Fruit fly (Drosophila melanogaster) whole organism, embryonic: ENCODE results near the gene Psn.
A peak's percentile ranks its signal among the peaks of the same experiment; 100 is the strongest.

Experiments
- Atf6 ChIP-seq: fragments of 200-800 bp; sonication (Bioruptor generic); IDR thresholded peaks from 2 replicates; pipeline ENCODE4 v1.3.6; 2022; ENCODE audit warnings: missing biosample characterization, missing genetic modification characterization
- Blimp-1 ChIP-seq: fragments of 200-800 bp; sonication (Bioruptor generic); optimal IDR thresholded peaks from 3 replicates; lab custom pipeline; 2018; ENCODE audit warnings: missing biosample characterization, missing genetic modification characterization, mild to moderate bottlenecking, moderate library complexity, missing genetic modification reagents
- CG10147 ChIP-seq: fragments of 200-800 bp; sonication (Bioruptor generic); optimal IDR thresholded peaks from 2 replicates; lab custom pipeline; 2019; ENCODE audit warnings: missing biosample characterization, mild to moderate bottlenecking, missing genetic modification characterization, moderate library complexity
- CG10431 ChIP-seq: fragments of 200-800 bp; sonication (Bioruptor generic); optimal IDR thresholded peaks from 3 replicates; lab custom pipeline; 2018; ENCODE audit warnings: missing biosample characterization, mild to moderate bottlenecking, missing genetic modification characterization
- CG12071 ChIP-seq: fragments of 200-800 bp; sonication (Bioruptor generic); optimal IDR thresholded peaks from 3 replicates; lab custom pipeline; 2018; ENCODE audit warnings: missing biosample characterization, mild to moderate bottlenecking, missing genetic modification characterization
- CG12391 ChIP-seq: fragments of 200-800 bp; sonication (Bioruptor generic); optimal IDR thresholded peaks from 3 replicates; lab custom pipeline; 2018; ENCODE audit warnings: missing biosample characterization, mild to moderate bottlenecking, missing genetic modification characterization, moderate library complexity
- CG14014 ChIP-seq: fragments of 200-800 bp; sonication (Bioruptor generic); IDR thresholded peaks from 2 replicates; pipeline ENCODE4 v1.3.6; 2022; ENCODE audit warnings: missing biosample characterization, missing genetic modification characterization
- CG14965 ChIP-seq: fragments of 200-800 bp; sonication (Bioruptor generic); optimal IDR thresholded peaks from 2 replicates; lab custom pipeline; 2016; ENCODE audit warnings: missing biosample characterization, missing genetic modification characterization, borderline replicate concordance
- CG1647 ChIP-seq: fragments of 200-800 bp; sonication (Bioruptor generic); optimal IDR thresholded peaks from 3 replicates; lab custom pipeline; 2016; ENCODE audit warnings: missing biosample characterization, missing genetic modification characterization
- CG17328 ChIP-seq: fragments of 200-800 bp; sonication (Bioruptor generic); IDR thresholded peaks from 2 replicates; pipeline ENCODE4 v1.3.6; 2022; ENCODE audit warnings: missing biosample characterization, missing genetic modification characterization
- CG17361 ChIP-seq: fragments of 200-800 bp; sonication (Bioruptor generic); IDR thresholded peaks from 3 replicates; pipeline ENCODE4 v1.3.6; 2022; ENCODE audit warnings: missing biosample characterization, missing genetic modification characterization
- CG17612 ChIP-seq: fragments of 200-800 bp; sonication (Bioruptor generic); IDR thresholded peaks from 2 replicates; pipeline ENCODE4 v1.3.6; 2022; ENCODE audit warnings: missing biosample characterization, missing genetic modification characterization
- CG1792 ChIP-seq: fragments of 200-800 bp; sonication (Bioruptor generic); optimal IDR thresholded peaks from 2 replicates; lab custom pipeline; 2016; ENCODE audit warnings: missing biosample characterization, missing genetic modification characterization
- CG18619 ChIP-seq: fragments of 200-800 bp; sonication (Bioruptor generic); optimal IDR thresholded peaks from 3 replicates; lab custom pipeline; 2017; ENCODE audit warnings: missing biosample characterization, mild to moderate bottlenecking, missing genetic modification characterization
- CG2116 ChIP-seq: fragments of 200-800 bp; sonication (Bioruptor generic); optimal IDR thresholded peaks from 3 replicates; lab custom pipeline; 2018; ENCODE audit warnings: missing biosample characterization, mild to moderate bottlenecking, missing genetic modification characterization
- CG30431 ChIP-seq: fragments of 200-800 bp; sonication (Bioruptor generic); optimal IDR thresholded peaks from 2 replicates; lab custom pipeline; 2017; ENCODE audit warnings: missing biosample characterization, missing genetic modification characterization
- CG3726 ChIP-seq: fragments of 200-800 bp; sonication (Bioruptor generic); IDR thresholded peaks from 3 replicates; pipeline ENCODE4, ENCODE4 v1.3.6; 2022; ENCODE audit warnings: missing biosample characterization, missing genetic modification characterization
- CG4617 ChIP-seq: fragments of 200-800 bp; sonication (Bioruptor generic); optimal IDR thresholded peaks from 3 replicates; lab custom pipeline; 2016; ENCODE audit warnings: missing biosample characterization, missing genetic modification characterization, borderline replicate concordance
- CG6175 ChIP-seq: fragments of 200-800 bp; sonication (Bioruptor generic); IDR thresholded peaks from 3 replicates; pipeline ENCODE4 v1.3.6; 2022; ENCODE audit warnings: missing biosample characterization, missing genetic modification characterization
- CG7556 ChIP-seq: fragments of 200-800 bp; sonication (Bioruptor generic); optimal IDR thresholded peaks from 2 replicates; lab custom pipeline; 2017; ENCODE audit warnings: missing biosample characterization, mild to moderate bottlenecking, missing genetic modification characterization
- CG8290 ChIP-seq, 3 experiments: fragments of 200-800 bp; sonication (Bioruptor generic); optimal IDR thresholded peaks; 2 replicates each; lab custom pipeline; 2016 to 2019; ENCODE audit warnings: missing biosample characterization in 3 of 3, missing genetic modification characterization in 3 of 3, mild to moderate bottlenecking in 2 of 3, moderate library complexity in 1 of 3
- CG8944 ChIP-seq: fragments of 200-800 bp; sonication (Bioruptor generic); optimal IDR thresholded peaks from 3 replicates; lab custom pipeline; 2016; ENCODE audit warnings: missing biosample characterization, missing genetic modification characterization
- CG9727 ChIP-seq: fragments of 200-800 bp; sonication (Bioruptor generic); optimal IDR thresholded peaks from 3 replicates; lab custom pipeline; 2017; ENCODE audit warnings: missing biosample characterization, mild to moderate bottlenecking, missing genetic modification characterization
- Fer1 ChIP-seq: fragments of 200-800 bp; sonication (Bioruptor generic); optimal IDR thresholded peaks from 2 replicates; lab custom pipeline; 2017; ENCODE audit warnings: missing biosample characterization, mild to moderate bottlenecking, missing genetic modification characterization
- H2.0 ChIP-seq: fragments of 200-800 bp; sonication (Bioruptor generic); IDR thresholded peaks from 2 replicates; pipeline ENCODE4 v1.3.6; 2022; ENCODE audit warnings: missing biosample characterization, missing genetic modification characterization
- HHEX ChIP-seq: fragments of 200-800 bp; sonication (Bioruptor generic); optimal IDR thresholded peaks from 3 replicates; lab custom pipeline; 2017; ENCODE audit warnings: missing biosample characterization, mild to moderate bottlenecking, missing genetic modification characterization, missing genetic modification reagents
- Hey ChIP-seq: fragments of 200-800 bp; sonication (Bioruptor generic); optimal IDR thresholded peaks from 3 replicates; lab custom pipeline; 2018; ENCODE audit warnings: missing biosample characterization, mild to moderate bottlenecking, missing genetic modification characterization
- HmgZ ChIP-seq: fragments of 200-800 bp; sonication (Bioruptor generic); optimal IDR thresholded peaks from 2 replicates; lab custom pipeline; 2018; ENCODE audit warnings: missing biosample characterization, mild to moderate bottlenecking, missing genetic modification characterization
- Hr51 ChIP-seq, 2 experiments: fragments of 200-800 bp; sonication (Bioruptor generic); optimal IDR thresholded peaks; 2 replicates in 1 of 2; 3 replicates in 1 of 2; lab custom pipeline; 2016 to 2018; ENCODE audit warnings: missing biosample characterization in 2 of 2, missing genetic modification characterization in 2 of 2, mild to moderate bottlenecking in 1 of 2, moderate library complexity in 1 of 2
- Lim3 ChIP-seq: fragments of 200-800 bp; sonication (Bioruptor generic); IDR thresholded peaks from 2 replicates; pipeline ENCODE4 v1.3.6; 2022; ENCODE audit warnings: missing biosample characterization, missing genetic modification characterization
- PHDP ChIP-seq: fragments of 200-800 bp; sonication (Bioruptor generic); optimal IDR thresholded peaks from 3 replicates; lab custom pipeline; 2018; ENCODE audit warnings: missing biosample characterization, mild to moderate bottlenecking, missing genetic modification characterization, moderate library complexity
- Sry-β ChIP-seq: fragments of 200-800 bp; sonication (Bioruptor generic); optimal IDR thresholded peaks from 2 replicates; lab custom pipeline; 2018; ENCODE audit warnings: missing biosample characterization, mild to moderate bottlenecking, missing genetic modification characterization, moderate library complexity
- Stat92E ChIP-seq, 3 experiments: fragments of >200 bp in 2 of 3; fragments of 200-800 bp in 1 of 3; sonication (Bioruptor generic) in 1 of 3; optimal IDR thresholded peaks; 2 replicates each; lab custom pipeline; 2017 to 2019; ENCODE audit warnings: missing biosample characterization in 3 of 3, missing genetic modification characterization in 3 of 3, mild to moderate bottlenecking in 1 of 3, moderate library complexity in 1 of 3
- abd-A ChIP-seq: fragments of 200-800 bp; sonication (Bioruptor generic); optimal IDR thresholded peaks from 3 replicates; lab custom pipeline; 2019; ENCODE audit warnings: missing biosample characterization, mild to moderate bottlenecking, missing genetic modification characterization, moderate library complexity
- az2 ChIP-seq: fragments of 200-800 bp; sonication (Bioruptor generic); optimal IDR thresholded peaks from 3 replicates; lab custom pipeline; 2016; ENCODE audit warnings: missing biosample characterization, missing genetic modification characterization
- cato ChIP-seq: fragments of 200-800 bp; sonication (Bioruptor generic); optimal IDR thresholded peaks from 2 replicates; lab custom pipeline; 2016; ENCODE audit warnings: missing biosample characterization, missing genetic modification characterization, borderline replicate concordance
- ci ChIP-seq: fragments of 200-800 bp; sonication (Bioruptor generic); IDR thresholded peaks from 3 replicates; pipeline ENCODE4 v1.3.6; 2022; ENCODE audit warnings: missing biosample characterization, missing genetic modification characterization
- crp ChIP-seq, 2 experiments: fragments of 200-800 bp; sonication (Bioruptor generic); optimal IDR thresholded peaks; 2 replicates in 1 of 2; 3 replicates in 1 of 2; lab custom pipeline; 2017; ENCODE audit warnings: missing biosample characterization in 2 of 2, missing genetic modification characterization in 2 of 2, mild to moderate bottlenecking in 1 of 2, moderate library complexity in 1 of 2
- dmrt11E ChIP-seq: fragments of 200-800 bp; sonication (Bioruptor generic); optimal IDR thresholded peaks from 3 replicates; lab custom pipeline; 2018; ENCODE audit warnings: missing biosample characterization, mild to moderate bottlenecking, missing genetic modification characterization, moderate library complexity
- gt ChIP-seq: fragments of 200-800 bp; sonication (Bioruptor generic); IDR thresholded peaks from 2 replicates; pipeline ENCODE4 v1.3.6; 2022; ENCODE audit warnings: missing biosample characterization, missing genetic modification characterization
- inv ChIP-seq: fragments of 200-800 bp; sonication (Bioruptor generic); IDR thresholded peaks from 2 replicates; pipeline ENCODE4 v1.3.6; 2022; ENCODE audit warnings: missing biosample characterization, missing genetic modification characterization; ENCODE audit not compliant: partially characterized antibody
- lilli ChIP-seq: fragments of 200-800 bp; sonication (Bioruptor generic); optimal IDR thresholded peaks from 3 replicates; lab custom pipeline; 2016; ENCODE audit warnings: missing biosample characterization, missing genetic modification characterization
- otp ChIP-seq: fragments of 200-800 bp; sonication (Bioruptor generic); IDR thresholded peaks from 3 replicates; pipeline ENCODE4, ENCODE4 v1.3.6; 2022; ENCODE audit warnings: missing biosample characterization, missing genetic modification characterization
- pho ChIP-seq: fragments of 200-800 bp; sonication (Bioruptor generic); optimal IDR thresholded peaks from 2 replicates; lab custom pipeline; 2016; ENCODE audit warnings: missing biosample characterization, missing genetic modification characterization
- rib ChIP-seq: fragments of 200-800 bp; sonication (Bioruptor generic); IDR thresholded peaks from 2 replicates; pipeline ENCODE4 v1.3.6; 2022; ENCODE audit warnings: missing biosample characterization, missing genetic modification characterization
- slbo ChIP-seq: fragments of 200-800 bp; sonication (Bioruptor generic); IDR thresholded peaks from 2 replicates; pipeline ENCODE4 v1.3.6; 2022; ENCODE audit warnings: missing biosample characterization, missing genetic modification characterization
- unpg ChIP-seq: fragments of 200-800 bp; sonication (Bioruptor generic); optimal IDR thresholded peaks from 3 replicates; lab custom pipeline; 2018; ENCODE audit warnings: missing biosample characterization, mild to moderate bottlenecking, missing genetic modification characterization, moderate library complexity
- vfl ChIP-seq: fragments of 200-800 bp; sonication (Bioruptor generic); optimal IDR thresholded peaks from 2 replicates; lab custom pipeline; 2016; ENCODE audit warnings: missing biosample characterization, missing genetic modification characterization

The Psn gene

DNA sequence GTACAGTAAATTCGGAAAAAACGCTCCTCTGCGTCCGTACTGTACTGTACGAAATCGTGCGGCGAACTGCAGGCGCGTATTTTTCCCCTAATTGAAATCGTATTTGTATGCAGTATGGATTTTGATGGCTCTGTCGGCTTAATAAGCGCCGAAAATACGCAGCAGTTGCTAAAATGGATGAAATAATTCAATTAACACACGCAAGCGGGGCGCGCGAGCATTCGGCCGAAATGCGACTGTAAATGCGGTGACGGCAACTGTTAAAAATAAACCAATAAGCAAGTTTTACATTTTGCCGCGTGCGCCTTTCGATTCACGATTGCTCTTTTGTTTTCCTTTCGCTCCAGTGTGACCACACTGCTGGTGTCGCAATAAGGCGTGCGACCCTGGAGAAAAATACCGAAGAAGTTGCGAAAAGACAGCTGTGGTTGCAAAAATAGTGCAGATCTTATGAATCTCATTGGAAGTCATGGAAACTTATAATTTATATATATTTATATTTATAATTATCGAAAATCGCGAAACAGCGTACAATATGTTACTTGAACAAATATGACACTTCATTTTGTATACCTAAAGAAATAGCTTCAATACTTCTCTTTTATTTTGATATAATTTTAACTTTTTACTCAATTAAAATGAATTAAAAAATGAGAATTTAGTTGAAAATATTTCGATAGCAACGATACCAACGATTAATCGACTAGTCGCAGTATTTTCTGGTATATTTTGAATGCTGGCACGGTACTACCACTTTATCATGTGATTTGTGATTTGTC is 40.9 kb downstream of the Psn start, which contains the start of the genes CG32428 and CG5969 (continued):
- peak; percentile 26 for TF ChIP-seq Blimp-1
- TF ChIP-seq CG10431 (GFP tag; lab: Kevin White, UChicago), result no peak
- TF ChIP-seq crp (GFP tag; optimal IDR thresholded peaks at IDR 0.05; lab: Kevin White, UChicago), result peak in 1 of 2 experiments; percentile 74
- TF ChIP-seq abd-A, result no peak
- TF ChIP-seq CG8944, result no peak
- peak; percentile 65 for TF ChIP-seq CG10147 (GFP tag; lab: Kevin White, UChicago)
- TF ChIP-seq CG3726 (GFP tag; lab: Robert Waterston, UW), result no peak
- no peak for TF ChIP-seq vfl
- TF ChIP-seq rib (GFP tag; lab: Robert Waterston, UW), result peak; percentile 77
- TF ChIP-seq CG4617, result no peak
- TF ChIP-seq CG17612 (GFP tag; lab: Robert Waterston, UW), result no peak
- TF ChIP-seq Stat92E (GFP tag; optimal IDR thresholded peaks at IDR 0.05; lab: Kevin White, UChicago), result no peak
- TF ChIP-seq CG17361 (GFP tag; lab: Robert Waterston, UW), result peak; percentile 80; the same call in 2 of the 3 replicates
- no peak for TF ChIP-seq CG1647 (GFP tag; lab: Kevin White, UChicago)
- TF ChIP-seq CG12071 (GFP tag; lab: Kevin White, UChicago), result no peak
- peak; percentile 34 for TF ChIP-seq lilli (GFP tag; lab: Kevin White, UChicago)
- TF ChIP-seq unpg, result peak; percentile 67
- peak; percentile 3 for TF ChIP-seq Fer1 (GFP tag; lab: Kevin White, UChicago)
- peak; percentile 64 for TF ChIP-seq PHDP (tag; lab: Kevin White, UChicago)
- TF ChIP-seq Hr51 (GFP tag; optimal IDR thresholded peaks at IDR 0.05; lab: Kevin White, UChicago), result peak; percentile 0 to 79
- TF ChIP-seq CG9727 (GFP tag; lab: Kevin White, UChicago), result peak; percentile 70
- TF ChIP-seq Lim3, result no peak
- TF ChIP-seq CG18619 (GFP tag; lab: Kevin White, UChicago), result peak; percentile 58
- TF ChIP-seq CG6175, result no peak
- no peak for TF ChIP-seq inv
- no peak for TF ChIP-seq Sry-β
- TF ChIP-seq HmgZ (tag; lab: Kevin White, UChicago), result peak; percentile 20
- TF ChIP-seq CG17328, result peak; percentile 54
- TF ChIP-seq az2 (GFP tag; lab: Kevin White, UChicago), result peak; percentile 53
- no peak for TF ChIP-seq gt (GFP tag; lab: Robert Waterston, UW)
- peak; percentile 58 for TF ChIP-seq HHEX (GFP tag; lab: Kevin White, UChicago)
- peak; percentile 29 for TF ChIP-seq CG30431 (GFP tag; lab: Kevin White, UChicago)
- peak; percentile 79 for TF ChIP-seq CG12391 (tag; lab: Kevin White, UChicago)
- no peak for TF ChIP-seq CG14965 (GFP tag; lab: Kevin White, UChicago)
- peak; percentile 76 for TF ChIP-seq CG2116
- peak; percentile 71 for TF ChIP-seq CG14014 (GFP tag; lab: Robert Waterston, UW)
- TF ChIP-seq ci, result peak; percentile 36; the same call in 2 of the 3 replicates
- no peak for TF ChIP-seq CG1792 (GFP tag; lab: Kevin White, UChicago)
- peak; percentile 9; the same call in 1 of the 2 replicates for TF ChIP-seq Atf6 (GFP tag; lab: Robert Waterston, UW)
- no peak for TF ChIP-seq otp (GFP tag; lab: Robert Waterston, UW)
- peak; percentile 89 for TF ChIP-seq slbo (GFP tag; lab: Robert Waterston, UW)
- no peak for TF ChIP-seq pho
- peak; percentile 45 for TF ChIP-seq CG7556 (GFP tag; lab: Kevin White, UChicago)
- peak; percentile 71 for TF ChIP-seq H2.0
- TF ChIP-seq cato, result no peak
- TF ChIP-seq dmrt11E, result no peak
- no peak for TF ChIP-seq Hey
- no peak for TF ChIP-seq CG8290 (GFP tag; optimal IDR thresholded peaks at IDR 0.05; lab: Kevin White, UChicago)
- TF ChIP-seq CG8290 (tag; optimal IDR thresholded peaks at IDR 0.05; lab: Kevin White, UChicago), result peak in 1 of 2 experiments; percentile 58
